Worm (Caenorhabditis elegans): ENCODE measurements around the gene his-24.

Gene his-24

DNA sequence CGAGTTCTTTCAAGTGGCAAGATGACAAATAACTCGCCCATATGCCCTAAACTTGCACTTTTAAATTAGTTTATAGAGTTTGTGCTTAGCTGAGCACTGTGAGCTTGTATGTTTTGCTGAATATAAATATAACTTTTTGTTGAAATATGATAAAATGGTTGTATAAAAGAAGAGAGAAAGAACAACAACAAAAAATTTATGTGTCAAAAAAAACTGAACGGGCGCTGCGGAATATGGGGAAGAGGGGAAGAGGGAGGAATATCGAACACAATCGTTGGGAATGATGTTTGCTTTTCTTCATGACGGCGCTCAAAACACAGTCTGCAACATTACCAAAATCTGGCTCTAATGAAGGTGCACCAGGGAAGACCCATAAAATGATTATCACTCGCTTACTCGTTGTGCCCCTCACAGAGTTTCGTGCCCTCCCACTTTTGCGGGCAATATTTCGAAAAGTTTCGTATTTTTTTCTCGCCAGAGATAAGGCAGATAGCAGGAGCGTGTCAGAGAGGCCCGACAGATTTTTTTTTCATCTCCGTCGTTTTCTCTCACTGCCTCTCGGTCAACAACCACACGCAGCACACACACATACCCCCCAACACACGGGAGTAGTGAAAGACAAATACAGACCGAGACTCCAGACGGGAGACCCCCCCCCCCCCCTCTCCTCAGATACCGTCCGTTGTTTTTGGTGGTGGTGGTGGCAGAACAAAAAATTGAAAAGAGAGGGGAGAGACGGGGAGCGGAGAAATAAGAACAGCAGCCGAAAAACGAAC lies 15.9 kb downstream of the his-24 start:
- TF ChIP-seq hmg-4 (GFP tag; optimal IDR thresholded peaks at IDR 0.05) = peak; percentile 82
- TF ChIP-seq ets-7 (tag; optimal IDR thresholded peaks at IDR 0.05) = no peak
- TF ChIP-seq ceh-13 (GFP tag; optimal IDR thresholded peaks at IDR 0.05) = no peak
- no peak for TF ChIP-seq ceh-36 (tag; optimal IDR thresholded peaks at IDR 0.05)
- no peak for TF ChIP-seq tbx-37 (GFP tag; conservative IDR thresholded peaks at IDR 0.05)
- no peak for TF ChIP-seq pes-1 (GFP tag; IDR thresholded peaks at IDR 0.05)
- TF ChIP-seq tbx-11 (GFP tag; IDR thresholded peaks at IDR 0.05) = no peak
- no peak for TF ChIP-seq hmbx-1 (tag; optimal IDR thresholded peaks at IDR 0.05)
- no peak for TF ChIP-seq flt-1 (GFP tag; IDR thresholded peaks at IDR 0.05)
- TF ChIP-seq hnd-1 (tag; optimal IDR thresholded peaks at IDR 0.05) = no peak
- 0 out of 2 replicates have a peak, but pooled peaks have one; percentile 40 for TF ChIP-seq sea-1 (GFP tag; conservative IDR thresholded peaks at IDR 0.05)
- no peak for TF ChIP-seq ama-1 (optimal IDR thresholded peaks at IDR 0.05)

DNA sequence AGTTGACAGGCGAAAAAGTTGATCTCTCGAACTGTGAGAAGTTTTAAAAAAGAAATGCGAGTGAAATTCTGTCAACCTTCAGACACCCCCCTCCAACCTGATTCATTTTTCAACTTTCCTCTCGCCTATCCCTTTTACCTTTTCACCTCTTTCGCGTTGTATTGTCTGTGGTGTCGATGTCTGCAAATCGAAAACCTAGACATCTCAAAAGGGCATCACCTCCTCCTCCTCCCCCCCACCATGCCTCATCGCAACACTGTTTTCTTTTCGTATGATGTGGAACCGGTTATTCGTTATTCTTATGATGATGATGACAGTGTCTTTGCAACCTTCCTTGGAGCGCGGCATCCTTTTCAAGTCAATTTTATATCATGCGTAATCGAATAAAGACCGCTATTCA lies 18.1 kb downstream of the his-24 start:
- TF ChIP-seq ets-7 (tag; optimal IDR thresholded peaks at IDR 0.05) = no peak
- no peak for TF ChIP-seq F13C5.2 (tag; optimal IDR thresholded peaks at IDR 0.05)
- no peak for TF ChIP-seq sea-1 (GFP tag; conservative IDR thresholded peaks at IDR 0.05)
- TF ChIP-seq flt-1 (GFP tag; IDR thresholded peaks at IDR 0.05) = no peak
- no peak for TF ChIP-seq scrt-1 (GFP tag; IDR thresholded peaks at IDR 0.05)
- no peak for TF ChIP-seq ceh-13 (GFP tag; optimal IDR thresholded peaks at IDR 0.05)
- TF ChIP-seq tbx-37 (GFP tag; conservative IDR thresholded peaks at IDR 0.05) = no peak
- TF ChIP-seq tbx-11 (GFP tag; IDR thresholded peaks at IDR 0.05) = no peak
- no peak for TF ChIP-seq hmg-4 (GFP tag; optimal IDR thresholded peaks at IDR 0.05)
- TF ChIP-seq tra-4 (tag; optimal IDR thresholded peaks at IDR 0.05) = no peak
- no peak for TF ChIP-seq pes-1 (GFP tag; IDR thresholded peaks at IDR 0.05)
- TF ChIP-seq B0310.2 (tag; optimal IDR thresholded peaks at IDR 0.05) = no peak
- no peak for TF ChIP-seq ceh-36 (tag; optimal IDR thresholded peaks at IDR 0.05)

DNA sequence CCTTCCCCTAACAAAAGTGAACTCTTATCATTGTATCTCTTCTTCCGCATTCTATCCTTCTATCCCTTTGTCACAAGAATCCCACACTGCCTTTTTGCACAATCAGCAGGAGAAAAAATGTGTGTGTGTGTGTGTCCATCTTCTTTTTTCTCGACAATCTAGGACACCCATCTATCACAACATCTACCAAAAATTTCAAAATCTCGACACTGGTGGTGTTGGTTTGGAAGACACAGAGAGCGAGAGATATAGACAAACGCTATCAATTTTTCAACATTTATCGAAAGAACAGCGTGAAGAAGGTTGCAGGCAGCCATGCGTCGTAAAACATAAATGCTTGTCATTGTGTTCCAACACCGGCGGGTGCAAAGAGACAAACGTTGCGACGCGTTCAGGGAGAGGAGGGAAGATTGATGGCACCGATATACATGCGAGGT lies 18.9 kb downstream of the his-24 start:
- no peak for TF ChIP-seq scrt-1 (GFP tag; IDR thresholded peaks at IDR 0.05)
- no peak for TF ChIP-seq ets-7 (tag; optimal IDR thresholded peaks at IDR 0.05)
- no peak for TF ChIP-seq ama-1 (optimal IDR thresholded peaks at IDR 0.05)
- no peak for TF ChIP-seq tra-4 (tag; optimal IDR thresholded peaks at IDR 0.05)
- no peak for TF ChIP-seq B0310.2 (tag; optimal IDR thresholded peaks at IDR 0.05)
- no peak for TF ChIP-seq flt-1 (GFP tag; IDR thresholded peaks at IDR 0.05)
- TF ChIP-seq aly-1 (tag; optimal IDR thresholded peaks at IDR 0.05) = no peak
- TF ChIP-seq sea-1 (GFP tag; conservative IDR thresholded peaks at IDR 0.05) = no peak
- TF ChIP-seq tbx-11 (GFP tag; IDR thresholded peaks at IDR 0.05) = no peak
- TF ChIP-seq ceh-13 (GFP tag; optimal IDR thresholded peaks at IDR 0.05) = no peak
- no peak for TF ChIP-seq tbx-37 (GFP tag; conservative IDR thresholded peaks at IDR 0.05)

DNA sequence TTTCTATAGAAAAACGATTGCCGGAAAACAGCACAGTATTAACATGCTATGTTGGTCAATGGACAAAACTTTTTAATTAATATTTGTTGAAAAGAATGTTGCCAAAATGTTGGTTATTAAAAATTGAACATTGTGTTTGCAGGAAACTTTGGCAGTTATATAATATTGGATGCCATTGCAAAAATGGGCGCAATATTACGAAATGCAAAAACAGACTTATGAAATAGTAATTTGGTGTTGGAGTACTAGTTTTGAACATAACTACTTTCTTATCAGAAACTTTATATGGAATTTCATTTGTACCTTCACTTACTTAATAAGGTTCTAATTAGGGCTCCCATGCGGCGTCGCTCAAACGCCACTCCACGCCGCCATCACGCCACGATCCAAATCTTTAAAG lies 20.5 kb downstream of the his-24 start:
- no peak for TF ChIP-seq hnd-1 (tag; optimal IDR thresholded peaks at IDR 0.05)
- TF ChIP-seq F13C5.2 (tag; optimal IDR thresholded peaks at IDR 0.05) = no peak
- no peak for TF ChIP-seq pes-1 (GFP tag; IDR thresholded peaks at IDR 0.05)
- no peak for TF ChIP-seq aly-1 (tag; optimal IDR thresholded peaks at IDR 0.05)
- TF ChIP-seq hmg-4 (GFP tag; optimal IDR thresholded peaks at IDR 0.05) = no peak
- no peak for TF ChIP-seq ets-7 (tag; optimal IDR thresholded peaks at IDR 0.05)
- no peak for TF ChIP-seq ceh-13 (GFP tag; optimal IDR thresholded peaks at IDR 0.05)
- no peak for TF ChIP-seq flt-1 (GFP tag; IDR thresholded peaks at IDR 0.05)
- no peak for TF ChIP-seq tra-4 (tag; optimal IDR thresholded peaks at IDR 0.05)
- no peak for TF ChIP-seq B0310.2 (tag; optimal IDR thresholded peaks at IDR 0.05)
- TF ChIP-seq sea-1 (GFP tag; conservative IDR thresholded peaks at IDR 0.05) = no peak
- no peak for TF ChIP-seq hmbx-1 (tag; optimal IDR thresholded peaks at IDR 0.05)

DNA sequence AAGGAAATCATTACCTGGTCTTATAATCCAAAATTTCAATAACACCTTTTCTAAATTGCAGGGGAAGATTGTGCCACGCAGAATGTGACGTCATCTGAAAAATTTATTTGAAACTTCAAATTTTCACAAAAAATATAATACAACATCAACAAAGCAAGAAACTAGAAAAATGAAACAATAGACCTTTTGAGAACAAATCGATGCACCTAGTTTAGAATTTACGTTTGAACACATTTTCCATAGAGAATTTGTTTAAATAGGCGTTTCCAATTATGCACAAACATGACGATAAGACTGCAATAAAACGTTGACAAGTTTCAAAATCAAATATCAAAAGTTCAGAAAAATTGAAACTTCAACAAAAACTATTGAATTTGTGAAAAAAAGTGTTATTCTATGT lies 22.9 kb downstream of the his-24 start, which contains the start of gene fbxa-141:
Gene fbxa-141, minus strand, starts transcription at position 101 of the 400 bp plus-strand sequence.
- TF ChIP-seq scrt-1 (GFP tag; IDR thresholded peaks at IDR 0.05) = no peak

DNA sequence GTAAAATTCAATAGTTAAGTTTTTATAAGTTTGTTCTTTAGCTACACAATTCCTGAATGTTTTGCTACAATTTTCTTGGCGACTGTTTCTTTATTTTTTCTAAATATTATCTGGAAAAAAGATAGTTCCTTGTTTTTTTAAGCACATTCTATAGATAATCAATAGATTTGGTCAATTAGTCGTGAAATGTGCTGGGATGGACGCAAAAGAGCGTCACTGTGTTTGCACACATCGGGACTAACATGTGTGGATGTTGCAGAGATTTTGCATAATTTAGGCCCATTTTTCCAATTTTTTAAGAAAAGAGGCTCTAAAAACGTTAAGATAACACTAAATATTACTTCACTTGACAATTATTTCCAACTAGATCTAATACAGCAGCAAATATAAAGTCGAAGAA lies 23.6 kb downstream of the his-24 start:
- TF ChIP-seq tbx-37 (GFP tag; conservative IDR thresholded peaks at IDR 0.05) = no peak
- peak; percentile 5 for TF ChIP-seq ceh-36 (tag; optimal IDR thresholded peaks at IDR 0.05)

DNA sequence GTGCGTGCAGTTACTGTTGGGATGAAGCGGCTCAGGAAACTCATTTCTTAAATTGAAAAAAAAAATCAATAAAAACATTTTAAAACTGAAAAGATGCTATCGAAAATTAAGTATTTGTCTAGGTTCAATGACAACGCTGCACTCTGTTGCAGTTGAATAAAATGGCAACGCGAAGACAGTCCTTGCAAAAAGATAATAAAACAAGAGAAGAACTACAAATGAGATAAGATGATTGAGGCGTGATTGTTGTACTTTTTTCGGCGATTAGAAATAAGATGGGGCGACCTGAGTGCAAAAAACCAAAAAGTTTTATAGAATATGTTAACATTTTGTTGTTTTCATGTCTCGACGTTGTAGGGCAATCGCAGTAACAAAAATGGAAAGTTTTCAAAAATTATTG lies 25.1 kb downstream of the his-24 start, which contains the start of gene gcsh-1:
Gene gcsh-1, minus strand, starts transcription at position 46 of the 400 bp plus-strand sequence.
- TF ChIP-seq hnd-1 (tag; optimal IDR thresholded peaks at IDR 0.05) (no peak), pes-1 (GFP tag; IDR thresholded peaks at IDR 0.05) (no peak), ceh-13 (GFP tag; optimal IDR thresholded peaks at IDR 0.05) (no peak), scrt-1 (GFP tag; IDR thresholded peaks at IDR 0.05) (no peak), tbx-37 (GFP tag; conservative IDR thresholded peaks at IDR 0.05) (no peak), ets-7 (tag; optimal IDR thresholded peaks at IDR 0.05) (no peak), tra-4 (tag; optimal IDR thresholded peaks at IDR 0.05) (no peak), hmbx-1 (tag; optimal IDR thresholded peaks at IDR 0.05) (no peak), flt-1 (GFP tag; IDR thresholded peaks at IDR 0.05) (no peak), B0310.2 (tag; optimal IDR thresholded peaks at IDR 0.05) (no peak), sea-1 (GFP tag; conservative IDR thresholded peaks at IDR 0.05) (no peak), ceh-36 (tag; optimal IDR thresholded peaks at IDR 0.05) (no peak), F13C5.2 (tag; optimal IDR thresholded peaks at IDR 0.05) (no peak), ama-1 (optimal IDR thresholded peaks at IDR 0.05) (no peak), aly-1 (tag; optimal IDR thresholded peaks at IDR 0.05) (no peak)

DNA sequence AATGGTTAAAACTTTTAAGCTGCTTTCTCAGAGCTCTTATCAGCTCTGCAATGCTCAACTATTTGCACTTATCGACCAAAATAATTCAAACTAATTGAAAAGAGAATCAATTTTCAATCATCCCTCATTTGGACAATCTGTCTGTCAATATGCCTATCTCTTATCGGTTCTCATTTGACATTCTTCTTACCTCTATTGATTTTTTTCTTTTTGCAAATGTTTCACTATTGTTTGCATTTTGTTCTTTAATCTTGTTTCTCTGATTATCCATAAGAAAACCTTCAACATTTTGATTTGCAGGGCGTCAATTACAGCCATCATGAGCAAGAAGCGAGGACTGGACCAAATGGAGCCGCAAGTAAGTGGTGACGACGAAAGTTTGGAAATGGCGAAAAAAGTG lies 26.7 kb downstream of the his-24 start, which contains the start of gene D1025.10:
Gene D1025.10, plus strand, starts transcription at position 301 of the 400 bp plus-strand sequence.
- TF ChIP-seq pes-1 (GFP tag; IDR thresholded peaks at IDR 0.05) (no peak), ceh-36 (tag; optimal IDR thresholded peaks at IDR 0.05) (no peak), B0310.2 (tag; optimal IDR thresholded peaks at IDR 0.05) (no peak), aly-1 (tag; optimal IDR thresholded peaks at IDR 0.05) (no peak), ceh-13 (GFP tag; optimal IDR thresholded peaks at IDR 0.05) (no peak), tra-4 (tag; optimal IDR thresholded peaks at IDR 0.05) (no peak), scrt-1 (GFP tag; IDR thresholded peaks at IDR 0.05) (no peak), ama-1 (optimal IDR thresholded peaks at IDR 0.05) (no peak), flt-1 (GFP tag; IDR thresholded peaks at IDR 0.05) (no peak), hmbx-1 (tag; optimal IDR thresholded peaks at IDR 0.05) (no peak), hmg-4 (GFP tag; optimal IDR thresholded peaks at IDR 0.05) (no peak), hnd-1 (tag; optimal IDR thresholded peaks at IDR 0.05) (no peak), ets-7 (tag; optimal IDR thresholded peaks at IDR 0.05) (no peak), F13C5.2 (tag; optimal IDR thresholded peaks at IDR 0.05) (no peak), tbx-37 (GFP tag; conservative IDR thresholded peaks at IDR 0.05) (no peak), sea-1 (GFP tag; conservative IDR thresholded peaks at IDR 0.05) (no peak), tbx-11 (GFP tag; IDR thresholded peaks at IDR 0.05) (no peak)

Data from whole organism, early embryonic.